Fruit fly (Drosophila melanogaster): ENCODE data around the gene CG14826.
A peak's percentile ranks its signal among the peaks of the same experiment; 100 is the strongest.

The CG14826 gene

DNA sequence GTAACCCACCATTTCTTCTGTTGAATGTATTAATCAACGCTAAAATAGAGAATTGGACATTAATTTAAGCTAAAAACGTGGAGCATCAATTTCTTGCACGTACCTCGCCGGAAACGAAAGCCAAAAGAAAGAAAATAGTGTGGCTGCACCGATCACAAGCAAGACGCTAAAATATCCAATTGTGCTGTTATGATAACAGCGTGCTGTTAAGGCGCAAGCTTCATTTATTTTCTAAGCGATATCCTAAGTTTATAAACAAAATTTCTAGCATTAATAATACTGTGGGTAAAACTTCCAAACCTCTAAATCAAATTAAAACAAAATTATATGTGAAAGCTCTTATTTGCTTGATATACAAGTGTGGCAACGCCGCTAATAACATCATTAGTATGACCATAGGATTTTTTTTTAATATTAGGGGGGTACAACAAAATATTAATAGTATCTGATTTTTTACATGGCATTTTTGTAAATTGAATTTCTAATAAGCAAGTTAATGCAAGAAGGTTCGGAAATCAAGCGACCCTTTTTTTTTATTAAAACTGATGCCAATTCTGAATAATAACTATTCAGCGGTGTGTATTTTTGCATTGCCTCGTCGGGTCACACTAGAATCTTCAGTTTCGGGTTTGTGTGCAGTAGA, 7.0 kb downstream of the CG14826 start, which contains the start of the genes RpL18 and Neos:
RpL18 (minus strand) TSS at position 135 of the 643 bp plus-strand sequence.
Neos (plus strand) TSS at position 412 of the 643 bp plus-strand sequence.
- peak; percentile 48 for TF ChIP-seq CG12605 (GFP tag; IDR thresholded peaks at IDR 0.05)
- peak; percentile 24 for TF ChIP-seq CG15710 (tag; optimal IDR thresholded peaks at IDR 0.05)
- TF ChIP-seq Pif1B (GFP tag; optimal IDR thresholded peaks at IDR 0.05): no peak
- peak; percentile 37 for TF ChIP-seq CG8159 (tag; optimal IDR thresholded peaks at IDR 0.05)
- TF ChIP-seq CG32121 (GFP tag; IDR thresholded peaks at IDR 0.05): peak; percentile 21; the same call in 1 of the 2 replicates
- no peak for TF ChIP-seq CG14655 (GFP tag; optimal IDR thresholded peaks at IDR 0.05)
- TF ChIP-seq CG10348 (GFP tag; IDR thresholded peaks at IDR 0.05): no peak
- TF ChIP-seq fd96Ca (GFP tag; IDR thresholded peaks at IDR 0.05): no peak
- TF ChIP-seq D1 (tag; optimal IDR thresholded peaks at IDR 0.05): no peak
- TF ChIP-seq EcR (GFP tag; optimal IDR thresholded peaks at IDR 0.05): no peak
- no peak for TF ChIP-seq CG8301 (tag; optimal IDR thresholded peaks at IDR 0.05)
- no peak for TF ChIP-seq CG17806 (tag; optimal IDR thresholded peaks at IDR 0.05)
- TF ChIP-seq Ets98B (GFP tag; IDR thresholded peaks at IDR 0.05): peak; percentile 28; the same call in 1 of the 2 replicates
- TF ChIP-seq CG13204 (GFP tag; optimal IDR thresholded peaks at IDR 0.05): no peak
- no peak for TF ChIP-seq CG9948 (tag; optimal IDR thresholded peaks at IDR 0.05)
- peak; percentile 34 for TF ChIP-seq gl (tag; optimal IDR thresholded peaks at IDR 0.05)
- peak; percentile 78 for TF ChIP-seq Snoo (tag; optimal IDR thresholded peaks at IDR 0.05)
- peak; percentile 37 for TF ChIP-seq CG34367 (tag; optimal IDR thresholded peaks at IDR 0.05)
- TF ChIP-seq Pif1A (GFP tag; optimal IDR thresholded peaks at IDR 0.05): no peak
- peak; percentile 70 for TF ChIP-seq CG4496 (GFP tag; IDR thresholded peaks at IDR 0.05)
- TF ChIP-seq rn (GFP tag; IDR thresholded peaks at IDR 0.05): no peak

DNA sequence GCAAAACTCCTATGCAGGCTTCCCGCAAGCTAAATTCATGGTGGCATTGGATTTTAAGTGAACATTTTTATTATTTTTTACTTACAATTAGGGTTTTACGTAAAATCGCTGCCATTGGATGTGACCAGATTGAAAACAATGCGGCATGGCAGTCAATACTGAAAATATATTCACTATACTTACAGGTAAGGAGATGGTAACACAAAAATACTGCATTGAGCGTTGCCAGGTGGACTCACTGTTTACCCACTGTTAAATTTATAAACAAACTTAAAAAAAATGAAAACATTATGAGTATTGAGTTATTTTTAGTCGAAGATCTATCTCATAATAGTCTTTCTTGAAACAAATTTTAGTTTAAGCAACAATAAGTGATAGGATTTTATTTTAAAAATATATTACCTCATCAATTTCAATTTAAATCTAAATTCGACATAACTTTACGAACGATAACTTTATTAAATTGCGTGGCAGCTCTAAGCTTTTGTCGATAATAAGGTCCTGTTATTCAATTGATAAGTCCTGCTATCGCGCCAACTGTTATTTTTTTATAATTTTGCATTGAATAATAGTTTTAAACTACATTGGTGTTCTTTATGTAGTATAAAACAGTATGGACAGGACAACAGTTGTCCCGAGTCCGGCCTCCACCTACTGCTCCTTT, 9.6 kb downstream of the CG14826 start, which contains the start of the genes mRpL50 and mei-P22:
mRpL50 (minus strand) TSS at position 159 of the 664 bp plus-strand sequence.
mei-P22 (plus strand) TSS at position 614 of the 664 bp plus-strand sequence.
- TF ChIP-seq CG8301 (tag; optimal IDR thresholded peaks at IDR 0.05) (no peak), CG17806 (tag; optimal IDR thresholded peaks at IDR 0.05) (peak; percentile 9)

DNA sequence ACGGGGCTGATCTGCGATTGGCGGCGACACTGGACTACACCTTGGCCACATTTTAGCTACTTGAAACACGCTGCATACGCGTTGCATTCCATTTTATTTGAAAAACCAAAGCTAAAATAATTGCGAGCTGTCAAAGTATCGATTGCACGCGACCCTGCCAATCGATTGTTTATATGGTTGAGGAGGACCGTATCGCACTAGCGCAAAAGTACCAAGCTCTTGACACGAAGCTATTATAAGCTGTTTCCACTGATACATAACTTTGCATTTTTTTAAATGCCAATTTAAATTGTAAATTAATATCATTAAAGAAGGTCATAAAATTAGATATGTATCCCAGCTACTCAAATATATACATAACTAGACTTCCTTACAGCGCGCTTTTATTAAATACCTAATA, 14.9 kb downstream of the CG14826 start, which contains the start of gene Cdc27:
Cdc27 (minus strand) TSS at position 174 of the 400 bp plus-strand sequence.
- TF ChIP-seq Pif1A (GFP tag; optimal IDR thresholded peaks at IDR 0.05): no peak
- TF ChIP-seq CG8159 (tag; optimal IDR thresholded peaks at IDR 0.05): peak; percentile 49
- no peak for TF ChIP-seq CG10348 (GFP tag; IDR thresholded peaks at IDR 0.05)
- TF ChIP-seq gl (tag; optimal IDR thresholded peaks at IDR 0.05): no peak
- no peak for TF ChIP-seq EcR (GFP tag; optimal IDR thresholded peaks at IDR 0.05)
- no peak for TF ChIP-seq CG12605 (GFP tag; IDR thresholded peaks at IDR 0.05)
- TF ChIP-seq CG17806 (tag; optimal IDR thresholded peaks at IDR 0.05): no peak
- no peak for TF ChIP-seq fd96Ca (GFP tag; IDR thresholded peaks at IDR 0.05)
- peak; percentile 40; the same call in 1 of the 2 replicates for TF ChIP-seq Ets98B (GFP tag; IDR thresholded peaks at IDR 0.05)
- no peak for TF ChIP-seq CG34367 (tag; optimal IDR thresholded peaks at IDR 0.05)
- TF ChIP-seq rn (GFP tag; IDR thresholded peaks at IDR 0.05): no peak
- no peak for TF ChIP-seq CG8301 (tag; optimal IDR thresholded peaks at IDR 0.05)
- no peak for TF ChIP-seq CG32121 (GFP tag; IDR thresholded peaks at IDR 0.05)
- TF ChIP-seq CG13204 (GFP tag; optimal IDR thresholded peaks at IDR 0.05): no peak
- no peak for TF ChIP-seq CG9948 (tag; optimal IDR thresholded peaks at IDR 0.05)
- no peak for TF ChIP-seq Snoo (tag; optimal IDR thresholded peaks at IDR 0.05)
- peak; percentile 31 for TF ChIP-seq CG15710 (tag; optimal IDR thresholded peaks at IDR 0.05)
- no peak for TF ChIP-seq CG14655 (GFP tag; optimal IDR thresholded peaks at IDR 0.05)
- no peak for TF ChIP-seq Pif1B (GFP tag; optimal IDR thresholded peaks at IDR 0.05)
- peak; percentile 45; the same call in 1 of the 3 replicates for TF ChIP-seq CG4496 (GFP tag; IDR thresholded peaks at IDR 0.05)
- no peak for TF ChIP-seq D1 (tag; optimal IDR thresholded peaks at IDR 0.05)

DNA sequence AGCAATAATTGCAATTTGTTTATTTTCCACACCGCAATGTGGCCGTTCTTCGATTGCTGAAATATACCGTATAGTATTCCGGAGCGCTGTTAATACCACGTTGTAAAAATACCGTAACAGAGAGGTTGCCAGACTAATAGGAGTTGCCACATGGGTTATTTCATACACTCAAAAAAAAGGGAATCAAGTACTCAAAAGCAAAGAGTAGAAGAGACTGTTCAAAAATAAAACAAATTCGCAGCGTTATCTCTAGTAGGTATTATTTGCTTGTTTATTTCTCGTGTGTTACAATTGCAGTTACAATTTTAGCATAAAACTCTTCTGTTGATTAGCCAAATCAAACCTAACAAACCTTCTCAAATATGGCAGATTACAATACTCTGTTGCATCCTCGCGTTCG, 16.2 kb downstream of the CG14826 start, which contains the start of gene MED4:
MED4 (minus strand) TSS at position 59 of the 400 bp plus-strand sequence.
- TF ChIP-seq fd96Ca (GFP tag; IDR thresholded peaks at IDR 0.05) (peak; percentile 60; the same call in 2 of the 3 replicates), CG14655 (GFP tag; optimal IDR thresholded peaks at IDR 0.05) (no peak), CG8301 (tag; optimal IDR thresholded peaks at IDR 0.05) (peak; percentile 79), Pif1B (GFP tag; optimal IDR thresholded peaks at IDR 0.05) (no peak), CG8159 (tag; optimal IDR thresholded peaks at IDR 0.05) (peak; percentile 70), CG4496 (GFP tag; IDR thresholded peaks at IDR 0.05) (peak; percentile 89), CG34367 (tag; optimal IDR thresholded peaks at IDR 0.05) (peak; percentile 65), CG17806 (tag; optimal IDR thresholded peaks at IDR 0.05) (peak; percentile 68), Snoo (tag; optimal IDR thresholded peaks at IDR 0.05) (peak; percentile 75), rn (GFP tag; IDR thresholded peaks at IDR 0.05) (peak; percentile 57), CG13204 (GFP tag; optimal IDR thresholded peaks at IDR 0.05) (no peak), CG10348 (GFP tag; IDR thresholded peaks at IDR 0.05) (no peak), gl (tag; optimal IDR thresholded peaks at IDR 0.05) (peak; percentile 43), Ets98B (GFP tag; IDR thresholded peaks at IDR 0.05) (peak; percentile 85), CG15710 (tag; optimal IDR thresholded peaks at IDR 0.05) (peak; percentile 71), D1 (tag; optimal IDR thresholded peaks at IDR 0.05) (no peak), CG9948 (tag; optimal IDR thresholded peaks at IDR 0.05) (peak; percentile 61), CG32121 (GFP tag; IDR thresholded peaks at IDR 0.05) (peak; percentile 77), CG12605 (GFP tag; IDR thresholded peaks at IDR 0.05) (peak; percentile 66), EcR (GFP tag; optimal IDR thresholded peaks at IDR 0.05) (no peak), Pif1A (GFP tag; optimal IDR thresholded peaks at IDR 0.05) (no peak)

DNA sequence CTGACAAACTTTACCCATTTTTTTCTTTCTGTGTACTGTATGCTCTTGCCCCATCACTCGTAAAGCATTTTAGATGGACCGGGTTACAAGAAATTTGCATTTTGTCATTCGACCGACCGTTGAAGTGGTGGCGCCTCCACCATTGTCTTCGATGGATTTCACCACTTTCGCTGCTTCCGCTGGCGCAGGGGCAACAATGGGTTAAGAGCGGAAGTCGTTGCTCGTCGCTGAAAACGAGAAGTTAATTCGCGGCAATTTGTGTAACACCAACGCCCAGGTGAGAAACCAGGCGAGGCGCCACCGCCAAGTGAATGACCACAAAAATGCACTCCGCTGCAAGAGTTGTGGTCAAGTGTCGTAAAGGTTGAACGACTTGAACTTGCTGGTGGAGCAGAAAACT, 20.4 kb downstream of the CG14826 start:
- TF ChIP-seq CG17806 (tag; optimal IDR thresholded peaks at IDR 0.05): peak; percentile 12
- TF ChIP-seq CG15710 (tag; optimal IDR thresholded peaks at IDR 0.05): no peak

Data from whole organism, pupa.